Fruit fly (Drosophila melanogaster) whole organism, embryonic: Measurements from ENCODE around the gene Ppcs.

Experiments
- CG10267 ChIP-seq: fragments of 200-800 bp; sonication (Bioruptor generic); optimal IDR thresholded peaks from 2 replicates; lab custom pipeline; 2018; ENCODE audit warnings: missing biosample characterization, mild to moderate bottlenecking, missing genetic modification characterization, moderate library complexity
- CG30431 ChIP-seq: fragments of 200-800 bp; sonication (Bioruptor generic); optimal IDR thresholded peaks from 2 replicates; lab custom pipeline; 2017; ENCODE audit warnings: missing biosample characterization, missing genetic modification characterization
- CG8924 ChIP-seq: fragments of 200-800 bp; optimal IDR thresholded peaks from 3 replicates; lab custom pipeline; 2019; ENCODE audit warnings: missing biosample characterization, mild to moderate bottlenecking, missing genetic modification characterization, moderate library complexity
- Xbp1 ChIP-seq: fragments of 200-800 bp; sonication (Bioruptor generic); optimal IDR thresholded peaks from 3 replicates; lab custom pipeline; 2016; ENCODE audit warnings: missing biosample characterization, mild to moderate bottlenecking, missing genetic modification characterization
- mld ChIP-seq: fragments of 200-800 bp; sonication (Bioruptor generic); IDR thresholded peaks from 3 replicates; pipeline ENCODE4 v1.3.6; 2022; ENCODE audit warnings: missing biosample characterization, missing genetic modification characterization; ENCODE audit not compliant: partially characterized antibody
- pb ChIP-seq: fragments of 200-800 bp; sonication (Bioruptor generic); optimal IDR thresholded peaks from 3 replicates; lab custom pipeline; 2016; ENCODE audit warnings: missing biosample characterization, missing genetic modification characterization

- TF ChIP-seq CG10267 (tag; lab: Kevin White, UChicago), result no peak
- TF ChIP-seq pb (GFP tag; lab: Kevin White, UChicago), result no peak
- TF ChIP-seq Xbp1 (GFP tag; lab: Kevin White, UChicago), result no peak
- TF ChIP-seq mld (GFP tag; lab: Robert Waterston, UW), result no peak
- TF ChIP-seq CG8924 (tag; lab: Kevin White, UChicago), result no peak
- no peak for TF ChIP-seq CG30431 (GFP tag; lab: Kevin White, UChicago)
These were observed 12.1 kb upstream of the Ppcs start, which contains the start of gene CG11779 for dm6 chr3R:19159778-19160177.
